Fruit fly (Drosophila melanogaster) whole organism, prepupa: Measurements from ENCODE around the gene CG34290.

Source experiments
- CG8119 ChIP-seq: fragments of 200-800 bp; sonication (Bioruptor generic); IDR thresholded peaks from 3 replicates; pipeline ENCODE4 v1.3.6; 2022; ENCODE audit warnings: missing biosample characterization, missing genetic modification characterization
- CG8632 ChIP-seq: fragments of 200-800 bp; sonication (Bioruptor generic); optimal IDR thresholded peaks from 3 replicates; lab custom pipeline; 2016; ENCODE audit warnings: missing biosample characterization, missing genetic modification characterization
- Eip93F ChIP-seq: fragments of 200-800 bp; sonication (Bioruptor generic); optimal IDR thresholded peaks from 2 replicates; lab custom pipeline; 2016; ENCODE audit warnings: missing biosample characterization, mild to moderate bottlenecking, missing genetic modification characterization
- Ets96B ChIP-seq: fragments of 200-800 bp; optimal IDR thresholded peaks from 2 replicates; lab custom pipeline; 2019; ENCODE audit warnings: missing biosample characterization, mild to moderate bottlenecking, missing genetic modification characterization, moderate library complexity

DNA sequence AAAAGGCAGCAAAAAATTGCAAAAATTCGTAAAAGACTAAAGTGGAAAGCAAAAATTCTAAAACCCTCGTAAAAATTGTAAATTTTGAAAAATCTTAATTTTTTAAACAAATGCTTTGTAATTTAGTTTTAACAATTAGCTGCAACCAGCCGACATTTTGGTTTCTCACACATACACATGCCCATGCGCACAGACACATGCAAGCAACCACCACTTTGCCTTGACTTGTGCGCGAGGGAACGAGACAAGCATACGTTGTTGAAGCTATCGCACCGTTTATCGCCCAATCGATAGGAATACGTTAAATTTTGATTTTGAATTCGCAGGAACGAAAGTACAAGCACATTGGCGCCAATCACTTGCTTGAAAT is 30.7 kb upstream of the CG34290 start:
- TF ChIP-seq Ets96B (no peak), CG8632 (GFP tag; lab: Kevin White, UChicago) (no peak), CG8119 (GFP tag; lab: Robert Waterston, UW) (no peak; the same call in 2 of the 3 replicates), Eip93F (no peak)
